Worm (Caenorhabditis elegans) whole organism, L3 larva: ENCODE measurements around the gene srx-133.
A peak's percentile ranks its signal among the peaks of the same experiment; 100 is the strongest.

ENCODE experiments used
- R02D3.7 ChIP-seq: fragments of 150-350 bp; optimal IDR thresholded peaks from 2 replicates; lab custom pipeline; 2014; ENCODE audit warnings: missing biosample characterization, missing genetic modification characterization
- ZK546.5 ChIP-seq: sonication (generic microtip); optimal IDR thresholded peaks from 2 replicates; lab custom pipeline; 2017; ENCODE audit warnings: missing biosample characterization, missing genetic modification characterization
- ama-1 ChIP-seq: fragments of 150-350 bp; optimal IDR thresholded peaks from 2 replicates; lab custom pipeline; 2018
- ceh-28 ChIP-seq: fragments of 150-350 bp; optimal IDR thresholded peaks from 2 replicates; lab custom pipeline; 2014; ENCODE audit warnings: missing biosample characterization, missing genetic modification reagents, missing genetic modification characterization
- ceh-82 ChIP-seq: fragments of 150-350 bp; optimal IDR thresholded peaks from 2 replicates; lab custom pipeline; 2014; ENCODE audit warnings: missing biosample characterization, missing genetic modification characterization
- ceh-9 ChIP-seq: sonication (generic microtip); optimal IDR thresholded peaks from 2 replicates; lab custom pipeline; 2018; ENCODE audit warnings: missing biosample characterization, missing genetic modification characterization
- egl-27 ChIP-seq: sonication (generic microtip); optimal IDR thresholded peaks from 4 replicates; lab custom pipeline; 2017; ENCODE audit warnings: missing biosample characterization, missing genetic modification reagents, missing genetic modification characterization
- egl-5 ChIP-seq: fragments of 150-350 bp; optimal IDR thresholded peaks from 2 replicates; lab custom pipeline; 2017; ENCODE audit warnings: missing biosample characterization, missing genetic modification reagents, missing genetic modification characterization, inconsistent platforms
- elt-1 ChIP-seq: fragments of 150-350 bp; optimal IDR thresholded peaks from 2 replicates; lab custom pipeline; 2014; ENCODE audit warnings: missing biosample characterization, missing genetic modification characterization
- elt-3 ChIP-seq, 3 experiments: fragments of 150-350 bp in 1 of 3; sonication (generic microtip) in 2 of 3; optimal IDR thresholded peaks; 2 replicates in 2 of 3; 4 replicates in 1 of 3; lab custom pipeline; 2014 to 2017; ENCODE audit warnings: missing biosample characterization in 3 of 3, missing genetic modification characterization in 3 of 3
- eor-1 ChIP-seq, 2 experiments: fragments of 150-350 bp; optimal IDR thresholded peaks; 2 replicates each; lab custom pipeline; 2014 to 2018; ENCODE audit warnings: missing biosample characterization in 2 of 2, missing genetic modification characterization in 2 of 2
- fkh-10 ChIP-seq: sonication (generic microtip); optimal IDR thresholded peaks from 2 replicates; lab custom pipeline; 2017; ENCODE audit warnings: missing biosample characterization, missing genetic modification reagents, missing genetic modification characterization
- fos-1 ChIP-seq: fragments of 150-350 bp; optimal IDR thresholded peaks from 2 replicates; lab custom pipeline; 2014; ENCODE audit warnings: missing biosample characterization, missing genetic modification characterization
- hmg-11 ChIP-seq: sonication (generic microtip); optimal IDR thresholded peaks from 2 replicates; lab custom pipeline; 2016; ENCODE audit warnings: missing genetic modification characterization, missing compliant biosample characterization
- jun-1 ChIP-seq: fragments of 150-350 bp; optimal IDR thresholded peaks from 2 replicates; lab custom pipeline; 2014; ENCODE audit warnings: missing biosample characterization, missing genetic modification reagents, missing genetic modification characterization
- lin-15B ChIP-seq: fragments of 150-350 bp; optimal IDR thresholded peaks from 2 replicates; lab custom pipeline; 2014; ENCODE audit warnings: missing biosample characterization, missing genetic modification characterization
- lin-39 ChIP-seq: fragments of 150-350 bp; optimal IDR thresholded peaks from 2 replicates; lab custom pipeline; 2018; ENCODE audit warnings: missing biosample characterization, missing genetic modification reagents, missing genetic modification characterization
- lsy-12 ChIP-seq: sonication (generic microtip); optimal IDR thresholded peaks from 2 replicates; lab custom pipeline; 2016; ENCODE audit warnings: mild to moderate bottlenecking, missing genetic modification characterization, missing compliant biosample characterization
- mdl-1 ChIP-seq: fragments of 150-350 bp; optimal IDR thresholded peaks from 2 replicates; lab custom pipeline; 2014; ENCODE audit warnings: missing biosample characterization, missing genetic modification characterization
- mml-1 ChIP-seq: fragments of 150-350 bp; sonication (generic microtip); optimal IDR thresholded peaks from 3 replicates; lab custom pipeline; 2014; ENCODE audit warnings: missing biosample characterization, missing genetic modification characterization
- nfya-1 ChIP-seq: sonication (generic microtip); optimal IDR thresholded peaks from 2 replicates; lab custom pipeline; 2017; ENCODE audit warnings: missing genetic modification characterization, mild to moderate bottlenecking, missing compliant biosample characterization, antibody characterized with exemption, moderate library complexity; ENCODE audit not compliant: insufficient read depth
- nhr-11 ChIP-seq: fragments of 150-350 bp; optimal IDR thresholded peaks from 2 replicates; lab custom pipeline; 2014; ENCODE audit warnings: missing biosample characterization, missing genetic modification characterization
- nhr-12 ChIP-seq: fragments of 150-350 bp; optimal IDR thresholded peaks from 2 replicates; lab custom pipeline; 2014; ENCODE audit warnings: missing biosample characterization, missing genetic modification characterization
- nhr-23 ChIP-seq: fragments of 150-350 bp; optimal IDR thresholded peaks from 2 replicates; lab custom pipeline; 2014; ENCODE audit warnings: missing biosample characterization, missing genetic modification reagents, missing genetic modification characterization
- nhr-237 ChIP-seq: fragments of 150-350 bp; optimal IDR thresholded peaks from 2 replicates; lab custom pipeline; 2014; ENCODE audit warnings: missing biosample characterization, missing genetic modification characterization
- nhr-25 ChIP-seq: sonication (generic microtip); optimal IDR thresholded peaks from 2 replicates; lab custom pipeline; 2017; ENCODE audit warnings: missing biosample characterization, missing genetic modification characterization
- nhr-28 ChIP-seq: fragments of 150-350 bp; optimal IDR thresholded peaks from 2 replicates; lab custom pipeline; 2014; ENCODE audit warnings: missing biosample characterization, missing genetic modification characterization
- nhr-43 ChIP-seq: sonication (generic microtip); optimal IDR thresholded peaks from 2 replicates; lab custom pipeline; 2016; ENCODE audit warnings: mild to moderate bottlenecking, missing genetic modification characterization, missing compliant biosample characterization; ENCODE audit not compliant: poor library complexity, severe bottlenecking
- nhr-67 ChIP-seq: fragments of 150-350 bp; optimal IDR thresholded peaks from 2 replicates; lab custom pipeline; 2014; ENCODE audit warnings: missing biosample characterization, missing genetic modification characterization
- nhr-76 ChIP-seq: fragments of 150-350 bp; sonication (generic microtip); optimal IDR thresholded peaks from 5 replicates; lab custom pipeline; 2014; ENCODE audit warnings: missing biosample characterization, missing genetic modification characterization
- nhr-77 ChIP-seq: fragments of 150-350 bp; optimal IDR thresholded peaks from 2 replicates; lab custom pipeline; 2014; ENCODE audit warnings: missing biosample characterization, missing genetic modification characterization
- pha-4 ChIP-seq: fragments of 150-350 bp; optimal IDR thresholded peaks from 2 replicates; lab custom pipeline; 2014; ENCODE audit warnings: missing biosample characterization, missing genetic modification reagents, missing genetic modification characterization
- pqm-1 ChIP-seq: fragments of 150-350 bp; optimal IDR thresholded peaks from 2 replicates; lab custom pipeline; 2017; ENCODE audit warnings: missing biosample characterization, missing genetic modification characterization, inconsistent platforms
- sea-2 ChIP-seq: fragments of 150-350 bp; sonication (generic microtip); optimal IDR thresholded peaks from 4 replicates; lab custom pipeline; 2014; ENCODE audit warnings: missing biosample characterization, missing genetic modification reagents, missing genetic modification characterization
- skn-1 ChIP-seq: fragments of 150-350 bp; optimal IDR thresholded peaks from 2 replicates; lab custom pipeline; 2014; ENCODE audit warnings: missing biosample characterization, missing genetic modification characterization
- snpc-4 ChIP-seq: fragments of 150-350 bp; optimal IDR thresholded peaks from 2 replicates; lab custom pipeline; 2014; ENCODE audit warnings: missing biosample characterization, missing genetic modification characterization
- tbx-2 ChIP-seq: sonication (generic microtip); optimal IDR thresholded peaks from 2 replicates; lab custom pipeline; 2016; ENCODE audit warnings: mild to moderate bottlenecking, missing genetic modification characterization, missing compliant biosample characterization
- unc-62 ChIP-seq: fragments of 150-350 bp; sonication (generic microtip); optimal IDR thresholded peaks from 4 replicates; lab custom pipeline; 2014; ENCODE audit warnings: missing biosample characterization, missing genetic modification reagents, missing genetic modification characterization
- zag-1 ChIP-seq: fragments of 150-350 bp; optimal IDR thresholded peaks from 2 replicates; lab custom pipeline; 2014; ENCODE audit warnings: missing biosample characterization, missing genetic modification characterization
- ztf-11 ChIP-seq: fragments of 150-350 bp; optimal IDR thresholded peaks from 2 replicates; lab custom pipeline; 2014; ENCODE audit warnings: missing biosample characterization, missing genetic modification characterization
- ztf-4 ChIP-seq: fragments of 150-350 bp; optimal IDR thresholded peaks from 2 replicates; lab custom pipeline; 2014; ENCODE audit warnings: missing biosample characterization, missing genetic modification characterization

Gene srx-133

ce11 chrV:13808462-13808867 is 40.0 kb upstream of the srx-133 start (continued):
- TF ChIP-seq lsy-12 (tag; lab: Kevin White, UChicago) (peak; percentile 45), ceh-82 (tag; lab: Kevin White, UChicago) (no peak), ceh-28 (peak; percentile 65), mdl-1 (tag; lab: Kevin White, UChicago) (no peak), tbx-2 (tag; lab: Kevin White, UChicago) (no peak), unc-62 (GFP tag; lab: Kevin White, UChicago) (no peak), eor-1 (tag; optimal IDR thresholded peaks at IDR 0.05; lab: Kevin White, UChicago) (no peak), ztf-4 (no peak), R02D3.7 (tag; lab: Kevin White, UChicago) (peak; percentile 31)

- TF ChIP-seq mml-1 (tag; lab: Kevin White, UChicago): no peak
- TF ChIP-seq lin-15B (tag; lab: Kevin White, UChicago): no peak
- no peak for TF ChIP-seq mdl-1 (tag; lab: Kevin White, UChicago)
- no peak for TF ChIP-seq nhr-237 (tag; lab: Kevin White, UChicago)
- no peak for TF ChIP-seq elt-3 (tag; optimal IDR thresholded peaks at IDR 0.05; lab: Kevin White, UChicago)
- TF ChIP-seq pha-4 (tag; lab: Kevin White, UChicago): no peak
- no peak for TF ChIP-seq egl-27 (tag; lab: Kevin White, UChicago)
- TF ChIP-seq nhr-11: no peak
- no peak for TF ChIP-seq nhr-25 (tag; lab: Kevin White, UChicago)
- no peak for TF ChIP-seq nhr-12 (tag; lab: Kevin White, UChicago)
- TF ChIP-seq pqm-1 (tag; lab: Kevin White, UChicago): no peak
- TF ChIP-seq nhr-43 (tag; lab: Kevin White, UChicago): no peak
- no peak for TF ChIP-seq eor-1 (tag; optimal IDR thresholded peaks at IDR 0.05; lab: Kevin White, UChicago)
- TF ChIP-seq zag-1: no peak
- no peak for TF ChIP-seq fos-1 (tag; lab: Kevin White, UChicago)
- TF ChIP-seq skn-1 (tag; lab: Kevin White, UChicago): no peak
- TF ChIP-seq snpc-4 (tag; lab: Kevin White, UChicago): no peak
- no peak for TF ChIP-seq R02D3.7 (tag; lab: Kevin White, UChicago)
- no peak for TF ChIP-seq sea-2 (GFP tag; lab: Kevin White, UChicago)
Measured at ce11 chrV:13812330-13812729, 36.1 kb upstream of the srx-133 start.

- TF ChIP-seq skn-1 (tag; lab: Kevin White, UChicago) (no peak), jun-1 (tag; lab: Kevin White, UChicago) (no peak)
Measured at ce11 chrV:13812931-13813330, 35.5 kb upstream of the srx-133 start, which contains the start of gene ceh-24. Gene ceh-24 (plus strand): TSS chrV:13813231.

ce11 chrV:13816877-13817276 is 31.6 kb upstream of the srx-133 start, which contains the start of gene F55B12.2:
Gene F55B12.2 (minus strand): TSS chrV:13816977.
- TF ChIP-seq elt-1 (tag; lab: Kevin White, UChicago) (no peak), egl-27 (tag; lab: Kevin White, UChicago) (no peak), skn-1 (tag; lab: Kevin White, UChicago) (no peak), ceh-9 (tag; lab: Kevin White, UChicago) (no peak), nhr-76 (tag; lab: Kevin White, UChicago) (no peak), ztf-11 (tag; lab: Kevin White, UChicago) (no peak), nhr-11 (no peak), egl-5 (tag; lab: Kevin White, UChicago) (no peak), eor-1 (tag; optimal IDR thresholded peaks at IDR 0.05; lab: Kevin White, UChicago) (no peak), ceh-82 (tag; lab: Kevin White, UChicago) (no peak), pha-4 (tag; lab: Kevin White, UChicago) (no peak), ZK546.5 (tag; lab: Kevin White, UChicago) (no peak), nhr-237 (tag; lab: Kevin White, UChicago) (no peak), jun-1 (tag; lab: Kevin White, UChicago) (no peak), unc-62 (GFP tag; lab: Kevin White, UChicago) (no peak), mml-1 (tag; lab: Kevin White, UChicago) (no peak)

- TF ChIP-seq nhr-43 (tag; lab: Kevin White, UChicago) (peak; percentile 82), ama-1 (no peak), nhr-76 (tag; lab: Kevin White, UChicago) (no peak), R02D3.7 (tag; lab: Kevin White, UChicago) (peak; percentile 47), hmg-11 (tag; lab: Kevin White, UChicago) (peak; percentile 66), elt-1 (tag; lab: Kevin White, UChicago) (no peak), fkh-10 (peak; percentile 23), lin-15B (tag; lab: Kevin White, UChicago) (peak; percentile 75), nfya-1 (tag; lab: Kevin White, UChicago) (peak; percentile 76), nhr-25 (tag; lab: Kevin White, UChicago) (peak; percentile 74), ztf-4 (no peak), pqm-1 (tag; lab: Kevin White, UChicago) (no peak), jun-1 (tag; lab: Kevin White, UChicago) (peak; percentile 51), mml-1 (tag; lab: Kevin White, UChicago) (no peak), ztf-11 (tag; lab: Kevin White, UChicago) (no peak), nhr-77 (tag; lab: Kevin White, UChicago) (peak; percentile 3), nhr-28 (tag; lab: Kevin White, UChicago) (no peak), lin-39 (peak; percentile 36), nhr-11 (peak; percentile 10), nhr-67 (tag; lab: Kevin White, UChicago) (no peak), snpc-4 (tag; lab: Kevin White, UChicago) (peak; percentile 83), pha-4 (tag; lab: Kevin White, UChicago) (peak; percentile 62), nhr-23 (tag; lab: Kevin White, UChicago) (peak; percentile 84)
Measured at ce11 chrV:13818824-13819408, 29.6 kb upstream of the srx-133 start, which contains the start of gene sel-10. Gene sel-10 (plus strand): TSS chrV:13819361.
